Worm (Caenorhabditis elegans) whole organism, young adult: ENCODE measurements around the gene F13E6.2.

Experiments used
- K11D2.4 ChIP-seq: fragments of 200-800 bp; sonication (Bioruptor generic); IDR thresholded peaks from 2 replicates; pipeline ENCODE4 v1.3.6; 2022; ENCODE audit warnings: missing genetic modification reagents, missing genetic modification characterization, missing compliant biosample characterization
- T07F8.4 ChIP-seq: sonication (generic microtip); optimal IDR thresholded peaks from 2 replicates; lab custom pipeline; 2016; ENCODE audit warnings: mild to moderate bottlenecking, missing genetic modification characterization, moderate library complexity, missing compliant biosample characterization
- akir-1 ChIP-seq: fragments of 200-800 bp; sonication (Bioruptor generic); optimal IDR thresholded peaks from 2 replicates; lab custom pipeline; 2018; ENCODE audit warnings: mild to moderate bottlenecking, missing genetic modification characterization, moderate library complexity, missing compliant biosample characterization
- atf-7 ChIP-seq: sonication (generic microtip); optimal IDR thresholded peaks from 2 replicates; lab custom pipeline; 2017; ENCODE audit warnings: mild to moderate bottlenecking, missing genetic modification characterization, missing compliant biosample characterization
- bed-2 ChIP-seq: fragments of 200-800 bp; sonication (Bioruptor generic); IDR thresholded peaks from 2 replicates; pipeline ENCODE4 v1.3.6; 2022; ENCODE audit warnings: missing genetic modification reagents, missing genetic modification characterization, missing compliant biosample characterization
- ccch-3 ChIP-seq: fragments of 200-800 bp; sonication (Bioruptor generic); optimal IDR thresholded peaks from 2 replicates; lab custom pipeline; 2018; ENCODE audit warnings: mild to moderate bottlenecking, missing genetic modification characterization, missing compliant biosample characterization
- cebp-1 ChIP-seq, 2 experiments: fragments of 200-800 bp in 1 of 2; sonication (Bioruptor generic) in 1 of 2; sonication (generic microtip) in 1 of 2; IDR thresholded peaks in 1 of 2; optimal IDR thresholded peaks in 1 of 2; 2 replicates each; pipeline versions ENCODE4 v1.3.6 to Lab custom; 2017 to 2022; ENCODE audit warnings: missing compliant biosample characterization in 2 of 2, missing genetic modification characterization in 2 of 2, mild to moderate bottlenecking in 1 of 2, missing genetic modification reagents in 1 of 2, moderate library complexity in 1 of 2
- ceh-91 ChIP-seq: fragments of 200-800 bp; sonication (Bioruptor generic); IDR thresholded peaks from 2 replicates; pipeline ENCODE4 v1.3.6; 2022; ENCODE audit warnings: missing genetic modification reagents, missing genetic modification characterization, missing compliant biosample characterization
- die-1 ChIP-seq: sonication (generic microtip); optimal IDR thresholded peaks from 2 replicates; lab custom pipeline; 2016; ENCODE audit warnings: missing genotype, mild to moderate bottlenecking, missing genetic modification characterization, missing compliant biosample characterization
- dox-1 ChIP-seq: fragments of 200-800 bp; sonication (Bioruptor generic); IDR thresholded peaks from 2 replicates; pipeline ENCODE4 v1.3.6; 2022; ENCODE audit warnings: missing genetic modification reagents, missing genetic modification characterization, missing compliant biosample characterization
- dpl-1 ChIP-seq: fragments of 150-350 bp; optimal IDR thresholded peaks from 2 replicates; lab custom pipeline; 2014; ENCODE audit warnings: missing biosample characterization, missing genetic modification reagents, missing genetic modification characterization
- ets-4 ChIP-seq: fragments of 200-800 bp; sonication (Bioruptor generic); optimal IDR thresholded peaks from 2 replicates; lab custom pipeline; 2018; ENCODE audit warnings: mild to moderate bottlenecking, missing genetic modification characterization, missing compliant biosample characterization
- hlh-26 ChIP-seq: fragments of 200-800 bp; sonication (Bioruptor generic); conservative IDR thresholded peaks from 2 replicates; pipeline ENCODE4 v1.3.6; 2022; ENCODE audit warnings: missing genetic modification reagents, missing genetic modification characterization, missing compliant biosample characterization
- hmg-1.2 ChIP-seq: fragments of 200-800 bp; sonication (Bioruptor generic); IDR thresholded peaks from 2 replicates; pipeline ENCODE4 v1.3.6; 2022; ENCODE audit warnings: missing genetic modification reagents, missing genetic modification characterization, missing compliant biosample characterization
- hsf-1 ChIP-seq: fragments of 200-800 bp; sonication (Bioruptor generic); IDR thresholded peaks from 2 replicates; pipeline ENCODE4 v1.3.6; 2022; ENCODE audit warnings: missing genetic modification reagents, missing genetic modification characterization, missing compliant biosample characterization
- let-607 ChIP-seq, 2 experiments: fragments of 200-800 bp in 1 of 2; sonication (Bioruptor generic) in 1 of 2; sonication (generic microtip) in 1 of 2; optimal IDR thresholded peaks; 2 replicates each; lab custom pipeline; 2016 to 2018; ENCODE audit warnings: mild to moderate bottlenecking in 2 of 2, missing compliant biosample characterization in 2 of 2, missing genetic modification characterization in 2 of 2, moderate library complexity in 2 of 2, missing genotype in 1 of 2
- lin-26 ChIP-seq: fragments of 200-800 bp; sonication (Bioruptor generic); IDR thresholded peaks from 2 replicates; pipeline ENCODE4 v1.3.6; 2022; ENCODE audit warnings: missing genetic modification reagents, missing genetic modification characterization, missing compliant biosample characterization
- madf-10 ChIP-seq: sonication (generic microtip); optimal IDR thresholded peaks from 2 replicates; lab custom pipeline; 2016; ENCODE audit warnings: mild to moderate bottlenecking, missing genetic modification characterization, missing compliant biosample characterization
- mcd-1 ChIP-seq: fragments of 200-800 bp; sonication (Bioruptor generic); IDR thresholded peaks from 2 replicates; pipeline ENCODE4 v1.3.6; 2022; ENCODE audit warnings: missing genetic modification reagents, missing genetic modification characterization, missing compliant biosample characterization
- mxl-1 ChIP-seq: sonication (generic microtip); optimal IDR thresholded peaks from 2 replicates; lab custom pipeline; 2016; ENCODE audit warnings: missing genetic modification characterization, missing compliant biosample characterization
- nfya-1 ChIP-seq: sonication (generic microtip); optimal IDR thresholded peaks from 2 replicates; lab custom pipeline; 2017; ENCODE audit warnings: antibody characterized with exemption, missing compliant biosample characterization, missing genetic modification characterization, borderline replicate concordance; ENCODE audit not compliant: insufficient read depth
- nhr-179 ChIP-seq: sonication (generic microtip); optimal IDR thresholded peaks from 2 replicates; lab custom pipeline; 2016; ENCODE audit warnings: mild to moderate bottlenecking, missing genetic modification characterization, missing compliant biosample characterization
- nhr-27 ChIP-seq: fragments of 200-800 bp; sonication (Bioruptor generic); optimal IDR thresholded peaks from 2 replicates; lab custom pipeline; 2018; ENCODE audit warnings: mild to moderate bottlenecking, missing genetic modification characterization, moderate library complexity, missing compliant biosample characterization
- nhr-80 ChIP-seq: sonication (generic microtip); optimal IDR thresholded peaks from 2 replicates; lab custom pipeline; 2016; ENCODE audit warnings: missing genetic modification characterization, missing compliant biosample characterization
- pha-4 ChIP-seq: fragments of 150-350 bp; sonication (generic microtip); optimal IDR thresholded peaks from 2 replicates; lab custom pipeline; 2014; ENCODE audit warnings: missing biosample characterization, missing genetic modification reagents, missing genetic modification characterization
- rec-8 ChIP-seq, 2 experiments: sonication (generic microtip); optimal IDR thresholded peaks; 2 replicates each; lab custom pipeline; 2016; ENCODE audit warnings: mild to moderate bottlenecking in 2 of 2, missing genetic modification characterization in 2 of 2, missing genetic modification reagents in 2 of 2, missing genotype in 2 of 2, missing biosample characterization in 1 of 2, missing compliant biosample characterization in 1 of 2, moderate library complexity in 1 of 2
- rpc-1 ChIP-seq, 2 experiments: fragments of 150-350 bp in 1 of 2; sonication (generic microtip) in 1 of 2; optimal IDR thresholded peaks; 2 replicates each; lab custom pipeline; 2014 to 2018; ENCODE audit warnings: missing biosample characterization in 1 of 2, missing genetic modification characterization in 1 of 2, missing genetic modification reagents in 1 of 2, missing genotype in 1 of 2

F13E6.2 gene

ce11 chrX:10704329-10704728 is 30.2 kb upstream of the F13E6.2 start:
- TF ChIP-seq K11D2.4 (GFP tag; lab: Robert Waterston, UW), result no peak
- TF ChIP-seq hmg-1.2 (GFP tag; lab: Robert Waterston, UW), result no peak
- TF ChIP-seq ceh-91 (GFP tag; lab: Robert Waterston, UW), result no peak
- no peak for TF ChIP-seq die-1 (tag; lab: Kevin White, UChicago)

ce11 chrX:10694933-10695332 is 20.8 kb upstream of the F13E6.2 start, which contains the start of gene plpp-1.3:
plpp-1.3 (plus strand) TSS chrX:10695312.
- TF ChIP-seq T07F8.4, result no peak
- TF ChIP-seq mcd-1 (GFP tag; lab: Robert Waterston, UW), result peak; percentile 45; the same call in 1 of the 2 replicates
- TF ChIP-seq lin-26 (GFP tag; lab: Robert Waterston, UW), result no peak
- no peak for TF ChIP-seq let-607 (tag; optimal IDR thresholded peaks at IDR 0.05; lab: Kevin White, UChicago)
- peak; percentile 34 for TF ChIP-seq nhr-80
- no peak for TF ChIP-seq ccch-3 (GFP tag; lab: Kevin White, UChicago)

ce11 chrX:10694248-10694647 is 20.1 kb upstream of the F13E6.2 start:
- no peak for TF ChIP-seq cebp-1 (GFP tag; IDR thresholded peaks at IDR 0.05; lab: Robert Waterston, UW)
- peak; percentile 11 for TF ChIP-seq cebp-1 (tag; optimal IDR thresholded peaks at IDR 0.05; lab: Kevin White, UChicago)
- peak; percentile 46 for TF ChIP-seq nhr-80
- no peak for TF ChIP-seq hlh-26 (GFP tag; lab: Robert Waterston, UW)
- TF ChIP-seq, all 124 proteins: peak for 2

ce11 chrX:10692057-10692456 is 18.0 kb upstream of the F13E6.2 start:
- TF ChIP-seq cebp-1 (GFP tag; IDR thresholded peaks at IDR 0.05; lab: Robert Waterston, UW) (no peak), cebp-1 (tag; optimal IDR thresholded peaks at IDR 0.05; lab: Kevin White, UChicago) (peak; percentile 72), nhr-27 (tag; lab: Kevin White, UChicago) (no peak), hsf-1 (GFP tag; lab: Robert Waterston, UW) (no peak)

- no peak for TF ChIP-seq bed-2
- no peak for TF ChIP-seq rec-8 (tag; optimal IDR thresholded peaks at IDR 0.05; lab: Kevin White, UChicago)
- TF ChIP-seq pha-4 (tag; lab: Kevin White, UChicago), result no peak
- TF ChIP-seq madf-10, result no peak
- no peak for TF ChIP-seq nfya-1 (tag; lab: Kevin White, UChicago)
- no peak for TF ChIP-seq rpc-1 (optimal IDR thresholded peaks at IDR 0.05; lab: Kevin White, UChicago)
- TF ChIP-seq rpc-1 (tag; optimal IDR thresholded peaks at IDR 0.05; lab: Kevin White, UChicago), result no peak
- no peak for TF ChIP-seq akir-1 (GFP tag; lab: Kevin White, UChicago)
- TF ChIP-seq mxl-1 (tag; lab: Kevin White, UChicago), result no peak
- no peak for TF ChIP-seq nhr-179 (tag; lab: Kevin White, UChicago)
- no peak for TF ChIP-seq dpl-1
- TF ChIP-seq ets-4 (GFP tag; lab: Kevin White, UChicago), result no peak
- no peak for TF ChIP-seq atf-7 (tag; lab: Kevin White, UChicago)
These were observed 17.5 kb upstream of the F13E6.2 start, which contains the start of gene yap-1 for ce11 chrX:10691643-10692042. yap-1 (plus strand) TSS chrX:10691943.

ce11 chrX:10691232-10691631 is 17.1 kb upstream of the F13E6.2 start:
- TF ChIP-seq nfya-1 (tag; lab: Kevin White, UChicago) (no peak), dox-1 (0 out of 2 replicates have a peak, but pooled peaks have one; percentile 29)
